Fruit fly (Drosophila melanogaster) whole organism, embryonic: Measurements from ENCODE around the gene Bcat.
A peak's percentile ranks its signal among the peaks of the same experiment; 100 is the strongest.

ENCODE experiments used
- Adf1 ChIP-seq: fragments of 200-800 bp; sonication (Bioruptor generic); IDR thresholded peaks from 2 replicates; pipeline ENCODE4 v1.3.6; 2022; ENCODE audit warnings: missing biosample characterization, missing genetic modification characterization
- Atf3 ChIP-seq: fragments of 200-800 bp; sonication (Bioruptor generic); optimal IDR thresholded peaks from 3 replicates; lab custom pipeline; 2016; ENCODE audit warnings: missing biosample characterization, missing genetic modification characterization
- B-H2 ChIP-seq: fragments of 200-800 bp; sonication (Bioruptor generic); optimal IDR thresholded peaks from 2 replicates; lab custom pipeline; 2018; ENCODE audit warnings: missing biosample characterization, mild to moderate bottlenecking, missing genetic modification characterization
- BtbVII ChIP-seq: fragments of 200-800 bp; sonication (Bioruptor generic); optimal IDR thresholded peaks from 3 replicates; lab custom pipeline; 2017; ENCODE audit warnings: missing biosample characterization, mild to moderate bottlenecking, missing genetic modification characterization
- CG10267 ChIP-seq: fragments of 200-800 bp; sonication (Bioruptor generic); optimal IDR thresholded peaks from 2 replicates; lab custom pipeline; 2018; ENCODE audit warnings: missing biosample characterization, mild to moderate bottlenecking, missing genetic modification characterization, moderate library complexity
- CG10959 ChIP-seq: fragments of 200-800 bp; sonication (Bioruptor generic); IDR thresholded peaks from 2 replicates; pipeline ENCODE4 v1.3.6; 2022; ENCODE audit warnings: missing biosample characterization, missing genetic modification characterization
- CG10979 ChIP-seq: fragments of 200-800 bp; sonication (Bioruptor generic); optimal IDR thresholded peaks from 2 replicates; lab custom pipeline; 2018; ENCODE audit warnings: missing biosample characterization, mild to moderate bottlenecking, missing genetic modification characterization, moderate library complexity
- CG12299 ChIP-seq: fragments of 200-800 bp; sonication (Bioruptor generic); optimal IDR thresholded peaks from 2 replicates; lab custom pipeline; 2018; ENCODE audit warnings: missing biosample characterization, mild to moderate bottlenecking, missing genetic modification characterization
- CG13123 ChIP-seq: fragments of 200-800 bp; sonication (Bioruptor generic); optimal IDR thresholded peaks from 2 replicates; lab custom pipeline; 2016; ENCODE audit warnings: missing biosample characterization, missing genetic modification characterization
- CG14965 ChIP-seq: fragments of 200-800 bp; sonication (Bioruptor generic); optimal IDR thresholded peaks from 2 replicates; lab custom pipeline; 2016; ENCODE audit warnings: missing biosample characterization, missing genetic modification characterization, borderline replicate concordance
- CG1603 ChIP-seq: fragments of 200-800 bp; sonication (Bioruptor generic); optimal IDR thresholded peaks from 2 replicates; lab custom pipeline; 2019; ENCODE audit warnings: missing biosample characterization, mild to moderate bottlenecking, missing genetic modification characterization, moderate library complexity
- CG17328 ChIP-seq: fragments of 200-800 bp; sonication (Bioruptor generic); IDR thresholded peaks from 2 replicates; pipeline ENCODE4 v1.3.6; 2022; ENCODE audit warnings: missing biosample characterization, missing genetic modification characterization
- CG17361 ChIP-seq: fragments of 200-800 bp; sonication (Bioruptor generic); IDR thresholded peaks from 3 replicates; pipeline ENCODE4 v1.3.6; 2022; ENCODE audit warnings: missing biosample characterization, missing genetic modification characterization
- CG18262 ChIP-seq: fragments of 200-800 bp; optimal IDR thresholded peaks from 3 replicates; lab custom pipeline; 2019; ENCODE audit warnings: missing biosample characterization, mild to moderate bottlenecking, missing genetic modification characterization, moderate library complexity
- CG2199 ChIP-seq: fragments of 200-800 bp; sonication (Bioruptor generic); IDR thresholded peaks from 3 replicates; pipeline ENCODE4 v1.3.6; 2022; ENCODE audit warnings: missing biosample characterization, missing genetic modification characterization
- CG2712 ChIP-seq: fragments of 200-800 bp; optimal IDR thresholded peaks from 3 replicates; lab custom pipeline; 2019; ENCODE audit warnings: missing biosample characterization, mild to moderate bottlenecking, missing genetic modification characterization, moderate library complexity
- CG32532 ChIP-seq: fragments of 200-800 bp; sonication (Bioruptor generic); IDR thresholded peaks from 2 replicates; pipeline ENCODE4 v1.3.6; 2022; ENCODE audit warnings: missing biosample characterization, missing genetic modification characterization
- CG3407 ChIP-seq: fragments of 200-800 bp; sonication (Bioruptor generic); optimal IDR thresholded peaks from 2 replicates; lab custom pipeline; 2018; ENCODE audit warnings: missing biosample characterization, mild to moderate bottlenecking, missing genetic modification characterization
- CG4424 ChIP-seq: fragments of 200-800 bp; sonication (Bioruptor generic); optimal IDR thresholded peaks from 3 replicates; lab custom pipeline; 2016; ENCODE audit warnings: missing biosample characterization, missing genetic modification characterization
- CG7839 ChIP-seq: fragments of 200-800 bp; sonication (Bioruptor generic); optimal IDR thresholded peaks from 3 replicates; lab custom pipeline; 2018; ENCODE audit warnings: missing biosample characterization, mild to moderate bottlenecking, missing genetic modification characterization, moderate library complexity
- CG7987 ChIP-seq: fragments of 200-800 bp; sonication (Bioruptor generic); optimal IDR thresholded peaks from 2 replicates; lab custom pipeline; 2018; ENCODE audit warnings: missing biosample characterization, mild to moderate bottlenecking, missing genetic modification characterization, moderate library complexity
- Dip2 ChIP-seq: fragments of 200-800 bp; sonication (Bioruptor generic); IDR thresholded peaks from 2 replicates; pipeline ENCODE4 v1.3.6; 2022; ENCODE audit warnings: missing biosample characterization, missing genetic modification characterization
- HLH3B ChIP-seq: fragments of 200-800 bp; sonication (Bioruptor generic); IDR thresholded peaks from 2 replicates; pipeline ENCODE4 v1.3.6; 2022; ENCODE audit warnings: missing biosample characterization, missing genetic modification characterization
- HLHmδ ChIP-seq: fragments of 200-800 bp; sonication (Bioruptor generic); optimal IDR thresholded peaks from 2 replicates; lab custom pipeline; 2018; ENCODE audit warnings: missing biosample characterization, mild to moderate bottlenecking, missing genetic modification characterization, moderate library complexity
- HmgD ChIP-seq: fragments of 200-800 bp; sonication (Bioruptor generic); optimal IDR thresholded peaks from 3 replicates; lab custom pipeline; 2016; ENCODE audit warnings: missing biosample characterization, missing genetic modification characterization
- Med ChIP-seq: fragments of 200-800 bp; sonication (Bioruptor generic); peaks from one replicate; lab custom pipeline; 2016; ENCODE audit warnings: missing biosample characterization, missing genetic modification characterization, mild to moderate bottlenecking, inconsistent platforms, moderate library complexity
- Opbp ChIP-seq: fragments of 200-800 bp; sonication (Bioruptor generic); IDR thresholded peaks from 3 replicates; pipeline ENCODE4 v1.3.6; 2022; ENCODE audit warnings: missing biosample characterization, missing genetic modification characterization; ENCODE audit not compliant: partially characterized antibody
- Ravus ChIP-seq: fragments of 200-800 bp; sonication (Bioruptor generic); IDR thresholded peaks from 2 replicates; pipeline ENCODE4 v1.3.6; 2022; ENCODE audit warnings: missing biosample characterization, missing genetic modification characterization
- Rfx ChIP-seq: fragments of 200-800 bp; sonication (Bioruptor generic); IDR thresholded peaks from 2 replicates; pipeline ENCODE4 v1.3.6; 2022; ENCODE audit warnings: missing biosample characterization, missing genetic modification characterization
- Xbp1 ChIP-seq: fragments of 200-800 bp; sonication (Bioruptor generic); optimal IDR thresholded peaks from 3 replicates; lab custom pipeline; 2016; ENCODE audit warnings: missing biosample characterization, mild to moderate bottlenecking, missing genetic modification characterization
- Xrp1 ChIP-seq: fragments of 200-800 bp; sonication (Bioruptor generic); IDR thresholded peaks from 2 replicates; pipeline ENCODE4 v1.3.6; 2022; ENCODE audit warnings: missing biosample characterization, missing genetic modification characterization
- caup ChIP-seq: fragments of 200-800 bp; sonication (Bioruptor generic); optimal IDR thresholded peaks from 3 replicates; lab custom pipeline; 2017; ENCODE audit warnings: missing biosample characterization, mild to moderate bottlenecking, missing genetic modification characterization, moderate library complexity; ENCODE audit not compliant: severe bottlenecking
- chm ChIP-seq: fragments of 200-800 bp; sonication (Bioruptor generic); IDR thresholded peaks from 2 replicates; pipeline ENCODE4 v1.3.6; 2022; ENCODE audit warnings: missing biosample characterization, missing genetic modification characterization
- crp ChIP-seq, 2 experiments: fragments of 200-800 bp; sonication (Bioruptor generic); optimal IDR thresholded peaks; 2 replicates in 1 of 2; 3 replicates in 1 of 2; lab custom pipeline; 2017; ENCODE audit warnings: missing biosample characterization in 2 of 2, missing genetic modification characterization in 2 of 2, mild to moderate bottlenecking in 1 of 2, moderate library complexity in 1 of 2
- gro ChIP-seq: fragments of 200-800 bp; sonication (Bioruptor generic); optimal IDR thresholded peaks from 2 replicates; lab custom pipeline; 2016; ENCODE audit warnings: missing biosample characterization, missing genetic modification characterization
- gsb-n ChIP-seq: fragments of 200-800 bp; sonication (Bioruptor generic); optimal IDR thresholded peaks from 3 replicates; lab custom pipeline; 2018; ENCODE audit warnings: missing biosample characterization, mild to moderate bottlenecking, missing genetic modification characterization
- hkb ChIP-seq, 2 experiments: fragments of 200-800 bp in 1 of 2; fragments of >200 bp in 1 of 2; sonication (Bioruptor generic) in 1 of 2; IDR thresholded peaks in 1 of 2; optimal IDR thresholded peaks in 1 of 2; 2 replicates each; pipeline versions ENCODE4 v1.3.6 to Lab custom; 2017 to 2022; ENCODE audit warnings: missing biosample characterization in 1 of 2, missing genetic modification characterization in 1 of 2
- insv ChIP-seq, 2 experiments: fragments of 200-800 bp; sonication (Bioruptor generic); optimal IDR thresholded peaks; 3 replicates each; lab custom pipeline; 2016 to 2018; ENCODE audit warnings: missing biosample characterization in 2 of 2, missing genetic modification characterization in 2 of 2
- kah ChIP-seq: fragments of 200-800 bp; sonication (Bioruptor generic); optimal IDR thresholded peaks from 2 replicates; lab custom pipeline; 2018; ENCODE audit warnings: missing biosample characterization, mild to moderate bottlenecking, missing genetic modification characterization
- lab ChIP-seq: fragments of 200-800 bp; sonication (Bioruptor generic); optimal IDR thresholded peaks from 3 replicates; lab custom pipeline; 2017; ENCODE audit warnings: missing biosample characterization, missing genetic modification characterization, mild to moderate bottlenecking, moderate library complexity, missing genetic modification reagents
- odd ChIP-seq: fragments of 200-800 bp; sonication (Bioruptor generic); optimal IDR thresholded peaks from 2 replicates; lab custom pipeline; 2017; ENCODE audit warnings: missing biosample characterization, mild to moderate bottlenecking, missing genetic modification characterization
- onecut ChIP-seq: fragments of 200-800 bp; sonication (Bioruptor generic); IDR thresholded peaks from 2 replicates; pipeline ENCODE4 v1.3.6; 2022; ENCODE audit warnings: missing biosample characterization, missing genetic modification characterization
- pho ChIP-seq: fragments of 200-800 bp; sonication (Bioruptor generic); optimal IDR thresholded peaks from 2 replicates; lab custom pipeline; 2016; ENCODE audit warnings: missing biosample characterization, missing genetic modification characterization
- pita ChIP-seq: fragments of 200-800 bp; sonication (Bioruptor generic); optimal IDR thresholded peaks from 2 replicates; lab custom pipeline; 2017; ENCODE audit warnings: missing biosample characterization, mild to moderate bottlenecking, missing genetic modification characterization
- prd ChIP-seq, 3 experiments: fragments of >200 bp in 2 of 3; fragments of 200-800 bp in 1 of 3; sonication (Bioruptor generic) in 1 of 3; optimal IDR thresholded peaks in 2 of 3; IDR thresholded peaks in 1 of 3; 2 replicates in 2 of 3; 3 replicates in 1 of 3; pipeline versions ENCODE4 v1.3.6 to Lab custom; 2017 to 2022; ENCODE audit warnings: missing biosample characterization in 1 of 3, missing genetic modification characterization in 1 of 3
- sens ChIP-seq: fragments of 200-800 bp; sonication (Bioruptor generic); peaks from one replicate; lab custom pipeline; 2016; ENCODE audit warnings: missing biosample characterization, missing genetic modification characterization
- vfl ChIP-seq: fragments of 200-800 bp; sonication (Bioruptor generic); optimal IDR thresholded peaks from 2 replicates; lab custom pipeline; 2016; ENCODE audit warnings: missing biosample characterization, missing genetic modification characterization
- wek ChIP-seq: fragments of 200-800 bp; sonication (Bioruptor generic); optimal IDR thresholded peaks from 3 replicates; lab custom pipeline; 2018; ENCODE audit warnings: missing biosample characterization, mild to moderate bottlenecking, missing genetic modification characterization, moderate library complexity
- zfh1 ChIP-seq: fragments of 200-800 bp; sonication (Bioruptor generic); IDR thresholded peaks from 3 replicates; pipeline ENCODE4 v1.3.6; 2022; ENCODE audit warnings: missing biosample characterization, missing genetic modification characterization

Bcat gene

dm6 chrX:13401245-13401644 is 4.5 kb downstream of the Bcat start:
- TF ChIP-seq HLHmδ (peak; percentile 7), CG10267 (tag; lab: Kevin White, UChicago) (peak; percentile 2), CG10979 (tag; lab: Kevin White, UChicago) (peak; percentile 2), hkb (optimal IDR thresholded peaks at IDR 0.05; lab: Kevin White, UChicago) (no peak), hkb (GFP tag; IDR thresholded peaks at IDR 0.05; lab: Robert Waterston, UW) (0 out of 2 replicates have a peak, but pooled peaks have one; percentile 15), CG13123 (GFP tag; lab: Kevin White, UChicago) (no peak), onecut (peak; percentile 6; the same call in 1 of the 2 replicates), kah (GFP tag; lab: Kevin White, UChicago) (peak; percentile 2), Med (GFP tag; lab: Kevin White, UChicago) (peak; percentile 94), CG3407 (GFP tag; lab: Kevin White, UChicago) (no peak), gsb-n (tag; lab: Kevin White, UChicago) (no peak), CG17328 (peak; percentile 30; the same call in 1 of the 2 replicates), wek (GFP tag; lab: Kevin White, UChicago) (no peak), insv (GFP tag; optimal IDR thresholded peaks at IDR 0.05; lab: Kevin White, UChicago) (peak in 1 of 2 experiments; percentile 9), pita (GFP tag; lab: Kevin White, UChicago) (peak; percentile 32), Atf3 (GFP tag; lab: Kevin White, UChicago) (no peak), Rfx (peak; percentile 21; the same call in 1 of the 2 replicates), prd (optimal IDR thresholded peaks at IDR 0.05; lab: Kevin White, UChicago) (no peak), prd (GFP tag; IDR thresholded peaks at IDR 0.05; lab: Robert Waterston, UW) (no peak), B-H2 (GFP tag; lab: Kevin White, UChicago) (no peak), CG4424 (peak; percentile 7), Dip2 (GFP tag; lab: Robert Waterston, UW) (no peak), chm (GFP tag; lab: Robert Waterston, UW) (0 out of 2 replicates have a peak, but pooled peaks have one; percentile 11), gro (peak; percentile 37), CG7987 (GFP tag; lab: Kevin White, UChicago) (peak; percentile 1), caup (GFP tag; lab: Kevin White, UChicago) (peak; percentile 9), HLH3B (GFP tag; lab: Robert Waterston, UW) (peak; percentile 10; the same call in 1 of the 2 replicates), CG12299 (tag; lab: Kevin White, UChicago) (no peak), CG18262 (tag; lab: Kevin White, UChicago) (peak; percentile 4), Ravus (GFP tag; lab: Robert Waterston, UW) (no peak), odd (GFP tag; lab: Kevin White, UChicago) (peak; percentile 4), CG1603 (peak; percentile 26), CG32532 (GFP tag; lab: Robert Waterston, UW) (peak; percentile 20; the same call in 1 of the 2 replicates), Xrp1 (GFP tag; lab: Robert Waterston, UW) (peak; percentile 15; the same call in 1 of the 2 replicates), Xbp1 (GFP tag; lab: Kevin White, UChicago) (no peak), CG2712 (no peak), Opbp (GFP tag; lab: Robert Waterston, UW) (no peak), pho (GFP tag; lab: Kevin White, UChicago) (no peak), zfh1 (GFP tag; lab: Robert Waterston, UW) (0 out of 3 replicates have a peak, but pooled peaks have one; percentile 24), CG7839 (peak; percentile 24), vfl (no peak), HmgD (GFP tag; lab: Kevin White, UChicago) (no peak), crp (GFP tag; optimal IDR thresholded peaks at IDR 0.05; lab: Kevin White, UChicago) (no peak), CG14965 (GFP tag; lab: Kevin White, UChicago) (peak; percentile 97), sens (GFP tag; lab: Kevin White, UChicago) (peak; percentile 71), BtbVII (GFP tag; lab: Kevin White, UChicago) (no peak), lab (peak; percentile 9), CG2199 (GFP tag; lab: Robert Waterston, UW) (peak; percentile 10; the same call in 1 of the 3 replicates), CG10959 (GFP tag; lab: Robert Waterston, UW) (peak; percentile 5; the same call in 1 of the 2 replicates), Adf1 (GFP tag; lab: Robert Waterston, UW) (no peak), CG17361 (GFP tag; lab: Robert Waterston, UW) (peak; percentile 24; the same call in 1 of the 3 replicates)
